Fruit fly (Drosophila melanogaster): ENCODE data around the gene bcn92.

Gene bcn92

DNA sequence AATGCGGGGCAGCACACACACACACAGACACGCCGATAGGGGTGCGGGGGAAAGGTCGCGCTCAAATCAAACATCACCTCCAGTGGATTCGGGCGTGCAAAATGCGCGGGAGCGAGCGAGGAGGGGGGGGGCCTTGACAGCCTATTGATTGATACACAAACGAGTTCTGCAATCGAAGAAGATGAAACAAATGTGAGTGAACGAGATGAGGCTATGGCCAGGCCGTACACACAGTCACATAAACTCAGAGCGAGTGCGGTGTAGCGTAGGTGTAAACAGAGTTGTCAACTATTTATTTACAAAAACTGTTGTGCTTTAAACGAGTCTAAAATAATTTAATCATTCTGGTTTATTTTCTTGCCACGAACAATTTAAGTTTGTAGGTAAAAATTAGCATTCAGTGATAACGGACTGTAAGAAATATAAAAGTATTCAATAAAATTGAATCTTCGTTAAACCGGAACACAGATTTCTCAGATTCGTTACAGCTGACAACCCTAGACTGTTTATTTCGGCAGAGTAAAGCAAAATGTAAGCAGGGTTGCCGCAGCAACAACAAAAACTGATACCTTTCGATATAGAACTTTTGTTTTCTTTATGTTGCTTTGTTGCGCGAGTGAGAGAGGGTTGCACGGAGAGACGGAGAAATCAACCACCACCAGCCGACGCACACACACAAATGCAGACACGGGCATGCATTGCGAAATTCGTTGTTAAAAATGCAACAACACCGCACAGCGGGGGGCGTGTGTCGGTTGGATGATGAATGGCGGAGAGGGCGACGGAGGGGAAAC is 14.3 kb downstream of the bcn92 start (continued):
- TF ChIP-seq twi (tag; optimal IDR thresholded peaks at IDR 0.05) (peak; percentile 78), C15 (GFP tag; IDR thresholded peaks at IDR 0.05) (peak; percentile 75; the same call in 2 of the 3 replicates), Hey (tag; optimal IDR thresholded peaks at IDR 0.05) (peak; percentile 19), mld (GFP tag; IDR thresholded peaks at IDR 0.05; ENCODE audit: partially characterized antibody) (no peak), CG30403 (GFP tag; optimal IDR thresholded peaks at IDR 0.05) (peak; percentile 89), CTCF (GFP tag; optimal IDR thresholded peaks at IDR 0.05) (peak; percentile 43), chinmo (GFP tag; IDR thresholded peaks at IDR 0.05; ENCODE audit: partially characterized antibody) (peak; percentile 85; the same call in 3 of the 4 replicates), onecut (GFP tag; IDR thresholded peaks at IDR 0.05) (peak; percentile 77), h (optimal IDR thresholded peaks at IDR 0.05) (no peak), inv (GFP tag; IDR thresholded peaks at IDR 0.05; ENCODE audit: partially characterized antibody) (no peak), CG3838 (GFP tag; optimal IDR thresholded peaks at IDR 0.05) (peak; percentile 82), vvl (GFP tag; IDR thresholded peaks at IDR 0.05) (peak; percentile 90), ATbp (GFP tag; optimal IDR thresholded peaks at IDR 0.05) (peak; percentile 76), ham (GFP tag; IDR thresholded peaks at IDR 0.05) (no peak), CG7745 (tag; optimal IDR thresholded peaks at IDR 0.05) (peak; percentile 42), CG10209 (GFP tag; optimal IDR thresholded peaks at IDR 0.05) (peak; percentile 90), Oaz (GFP tag; IDR thresholded peaks at IDR 0.05) (peak; percentile 76), Rx (GFP tag; IDR thresholded peaks at IDR 0.05) (peak; percentile 65), CG6254 (GFP tag; optimal IDR thresholded peaks at IDR 0.05) (peak; percentile 78), unpg (GFP tag; optimal IDR thresholded peaks at IDR 0.05) (peak; percentile 95), D (optimal IDR thresholded peaks at IDR 0.05) (no peak), D (GFP tag; optimal IDR thresholded peaks at IDR 0.05) (peak; percentile 89), pfk (GFP tag; optimal IDR thresholded peaks at IDR 0.05) (peak; percentile 52), CG2199 (GFP tag; IDR thresholded peaks at IDR 0.05) (peak; percentile 43; the same call in 1 of the 3 replicates), slou (GFP tag; optimal IDR thresholded peaks at IDR 0.05) (peak; percentile 83), trem (tag; optimal IDR thresholded peaks at IDR 0.05) (peak; percentile 81), CG16813 (GFP tag; IDR thresholded peaks at IDR 0.05; ENCODE audit: partially characterized antibody) (no peak), ap (GFP tag; IDR thresholded peaks at IDR 0.05) (peak; percentile 75), CG6175 (GFP tag; IDR thresholded peaks at IDR 0.05) (0 out of 3 replicates have a peak, but pooled peaks have one; percentile 38), chm (GFP tag; IDR thresholded peaks at IDR 0.05) (peak; percentile 67), run (tag; optimal IDR thresholded peaks at IDR 0.05) (peak; percentile 87), CG15696 (tag; optimal IDR thresholded peaks at IDR 0.05) (peak; percentile 92), ftz-f1 (GFP tag; optimal IDR thresholded peaks at IDR 0.05) (peak; percentile 35), zfh2 (GFP tag; optimal IDR thresholded peaks at IDR 0.05) (peak; percentile 64), zen2 (GFP tag; IDR thresholded peaks at IDR 0.05; ENCODE audit: partially characterized antibody) (no peak), CG7372 (GFP tag; IDR thresholded peaks at IDR 0.05) (peak; percentile 86), seq (GFP tag; IDR thresholded peaks at IDR 0.05) (peak; percentile 90), CG7963 (GFP tag; IDR thresholded peaks at IDR 0.05; ENCODE audit: partially characterized antibody) (no peak), exex (tag; optimal IDR thresholded peaks at IDR 0.05) (peak; percentile 60), CG9609 (GFP tag; optimal IDR thresholded peaks at IDR 0.05) (peak; percentile 67), gfzf (GFP tag; optimal IDR thresholded peaks at IDR 0.05) (no peak), CG18476 (GFP tag; optimal IDR thresholded peaks at IDR 0.05) (peak; percentile 89), slp2 (GFP tag; optimal IDR thresholded peaks at IDR 0.05) (peak; percentile 65), Rfx (GFP tag; IDR thresholded peaks at IDR 0.05) (peak; percentile 89), HmgD (GFP tag; optimal IDR thresholded peaks at IDR 0.05) (no peak), CG6854 (GFP tag; optimal IDR thresholded peaks at IDR 0.05) (peak; percentile 93), NfI (GFP tag; optimal IDR thresholded peaks at IDR 0.05) (peak; percentile 89), fd64A (GFP tag; optimal IDR thresholded peaks at IDR 0.05) (peak; percentile 75), CG11398 (GFP tag; optimal IDR thresholded peaks at IDR 0.05) (peak; percentile 75), NC2β (GFP tag; optimal IDR thresholded peaks at IDR 0.05) (peak; percentile 64)

All from whole organism, embryonic.